Fruit fly (Drosophila melanogaster): ENCODE measurements around the gene Tap42.

DNA sequence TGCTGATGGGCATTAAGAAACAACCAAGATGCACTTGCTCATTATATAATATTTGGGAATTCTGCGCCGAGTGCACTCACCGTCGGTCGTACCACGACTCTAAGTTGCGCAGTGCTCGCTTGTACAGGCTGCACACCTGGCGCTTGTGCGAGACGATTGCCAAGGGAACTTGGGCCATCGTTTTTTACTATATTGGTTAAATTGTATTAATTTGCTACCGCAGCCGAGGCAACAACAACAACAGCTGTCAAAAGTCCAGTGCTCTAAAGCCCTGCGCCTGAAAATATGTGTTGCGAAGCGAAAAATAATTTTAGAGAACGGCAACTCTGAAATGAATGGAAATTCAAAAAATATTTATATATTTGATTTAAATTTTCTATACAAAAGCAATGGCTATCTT lies 3.3 kb downstream of the Tap42 start, which contains the start of gene ND-B22:
- TF ChIP-seq Optix (GFP tag; IDR thresholded peaks at IDR 0.05): no peak
- no peak for TF ChIP-seq CG8388 (GFP tag; optimal IDR thresholded peaks at IDR 0.05)
- TF ChIP-seq CG3065 (GFP tag; optimal IDR thresholded peaks at IDR 0.05): no peak
- no peak for TF ChIP-seq klu (GFP tag; IDR thresholded peaks at IDR 0.05)
- no peak for TF ChIP-seq CG17912 (GFP tag; optimal IDR thresholded peaks at IDR 0.05)
- peak; percentile 32 for TF ChIP-seq CG3995 (GFP tag; optimal IDR thresholded peaks at IDR 0.05)
- no peak for TF ChIP-seq CG4404 (GFP tag; IDR thresholded peaks at IDR 0.05)
- no peak for TF ChIP-seq CG6854 (GFP tag; optimal IDR thresholded peaks at IDR 0.05)
- TF ChIP-seq onecut (GFP tag; IDR thresholded peaks at IDR 0.05): no peak
- no peak for TF ChIP-seq sqz (GFP tag; optimal IDR thresholded peaks at IDR 0.05)
- TF ChIP-seq ken (GFP tag; IDR thresholded peaks at IDR 0.05): no peak
- TF ChIP-seq CG2199 (GFP tag; IDR thresholded peaks at IDR 0.05): no peak
- no peak for TF ChIP-seq pan (optimal IDR thresholded peaks at IDR 0.05)
- no peak for TF ChIP-seq pan (GFP tag; optimal IDR thresholded peaks at IDR 0.05 in 1 of 2, IDR thresholded peaks at IDR 0.05 in 1 of 2)
